Worm (Caenorhabditis elegans): ENCODE results near the gene sra-10.
A peak's percentile ranks its signal among the peaks of the same experiment; 100 is the strongest.
"Not testable (repeated sequence)": the region's sequence is repeated elsewhere in the genome, so short reads cannot be mapped to it uniquely, and the experiment has no call there.

The sra-10 gene

DNA sequence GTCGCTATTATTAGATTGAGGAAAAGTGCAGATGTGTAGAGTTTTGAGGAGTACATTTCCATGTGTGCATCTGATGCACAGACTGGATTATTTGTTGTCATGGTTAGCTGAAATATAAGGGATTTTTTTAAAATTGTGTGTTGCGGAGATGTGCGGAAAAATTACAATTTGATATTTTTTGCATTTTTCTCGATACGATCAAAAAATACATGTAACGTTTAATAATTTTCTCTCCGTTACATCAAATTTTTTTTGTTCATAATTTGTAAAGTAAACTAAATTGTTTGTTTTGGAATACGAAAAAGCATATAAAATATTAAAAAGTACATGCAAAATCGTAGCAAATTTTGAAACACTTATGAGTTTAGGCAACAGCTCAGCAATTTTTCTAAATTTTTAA lies 15.3 kb upstream of the sra-10 start, which contains the start of gene sra-11:
sra-11 (minus strand) TSS at position 101 of the 400 bp plus-strand sequence.
- TF ChIP-seq fkh-10 (GFP tag; optimal IDR thresholded peaks at IDR 0.05) (no peak), unc-3 (GFP tag; conservative IDR thresholded peaks at IDR 0.05) (no peak), unc-3 (tag; optimal IDR thresholded peaks at IDR 0.05) (no peak), elt-2 (tag; optimal IDR thresholded peaks at IDR 0.05) (no peak), ceh-6 (GFP tag; optimal IDR thresholded peaks at IDR 0.05) (no peak), sox-2 (GFP tag; IDR thresholded peaks at IDR 0.05) (no peak), che-1 (tag; optimal IDR thresholded peaks at IDR 0.05) (no peak), pros-1 (tag; optimal IDR thresholded peaks at IDR 0.05) (no peak), lin-11 (tag; optimal IDR thresholded peaks at IDR 0.05) (no peak), ceh-9 (tag; optimal IDR thresholded peaks at IDR 0.05) (no peak), ceh-48 (tag; optimal IDR thresholded peaks at IDR 0.05) (no peak), madf-2 (tag; optimal IDR thresholded peaks at IDR 0.05) (no peak), nhr-11 (tag; optimal IDR thresholded peaks at IDR 0.05) (no peak), unc-86 (tag; optimal IDR thresholded peaks at IDR 0.05) (no peak), ceh-14 (tag; optimal IDR thresholded peaks at IDR 0.05) (no peak), pax-1 (tag; optimal IDR thresholded peaks at IDR 0.05) (no peak), syd-9 (tag; optimal IDR thresholded peaks at IDR 0.05) (no peak), zip-5 (tag; optimal IDR thresholded peaks at IDR 0.05) (no peak), unc-55 (GFP tag; optimal IDR thresholded peaks at IDR 0.05) (no peak), npax-4 (tag; optimal IDR thresholded peaks at IDR 0.05) (no peak)

DNA sequence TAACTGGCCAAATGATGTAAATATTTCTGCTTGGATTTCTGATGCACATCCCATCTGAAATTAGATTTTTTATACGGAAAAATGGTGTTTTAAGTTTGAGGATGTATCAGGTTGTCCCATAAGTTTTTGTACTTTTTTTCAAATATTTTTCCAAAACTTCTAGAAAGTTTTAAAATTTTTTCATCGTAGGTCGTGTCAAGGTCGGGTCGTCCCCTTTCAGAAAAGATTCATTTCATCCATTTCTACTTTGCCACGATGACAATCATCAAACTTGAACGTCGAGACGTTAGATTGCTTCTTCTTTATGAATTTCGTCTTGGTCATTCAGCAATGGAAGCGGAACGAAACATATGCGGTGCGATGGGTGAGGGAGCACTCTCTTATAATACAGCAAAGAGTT lies 9.5 kb upstream of the sra-10 start, which contains the start of gene sra-12:
sra-12 (minus strand) TSS at position 101 of the 400 bp plus-strand sequence.
- not testable (repeated sequence) for TF ChIP-seq ref-2, odd-2, ahr-1 (tag; optimal IDR thresholded peaks at IDR 0.05)

DNA sequence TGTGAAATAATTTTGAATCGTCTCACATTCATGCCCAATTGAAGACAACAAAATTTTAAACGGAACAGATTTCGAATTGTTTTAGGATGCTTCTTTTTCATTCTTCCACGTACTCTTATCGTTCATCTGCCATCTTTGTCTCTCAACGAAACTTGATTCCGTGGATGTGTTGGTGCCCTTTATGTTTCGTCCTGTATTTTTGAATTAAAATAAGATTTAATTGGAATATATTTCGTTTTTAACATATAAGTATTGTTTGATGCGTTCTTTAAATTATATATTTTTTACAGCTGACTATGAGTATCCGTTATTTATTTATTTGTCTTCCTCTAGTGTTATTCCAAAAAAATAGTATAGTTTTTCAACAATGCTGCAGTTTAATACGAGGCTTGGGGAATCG lies 7.2 kb upstream of the sra-10 start, which contains the start of gene gly-1:
gly-1 (minus strand) TSS at position 101 of the 400 bp plus-strand sequence.
- TF ChIP-seq syd-9 (tag; optimal IDR thresholded peaks at IDR 0.05) (no peak), ref-2 (tag; optimal IDR thresholded peaks at IDR 0.05) (no peak), ceh-6 (GFP tag; optimal IDR thresholded peaks at IDR 0.05) (no peak), unc-86 (tag; optimal IDR thresholded peaks at IDR 0.05) (no peak), ceh-14 (tag; optimal IDR thresholded peaks at IDR 0.05) (no peak), tbx-7 (tag; optimal IDR thresholded peaks at IDR 0.05) (no peak), ceh-24 (tag; optimal IDR thresholded peaks at IDR 0.05) (no peak), ceh-45 (GFP tag; IDR thresholded peaks at IDR 0.05) (no peak), ztf-16 (tag; optimal IDR thresholded peaks at IDR 0.05) (no peak), mec-3 (tag; optimal IDR thresholded peaks at IDR 0.05; ENCODE audit: borderline replicate concordance) (no peak), che-1 (tag; optimal IDR thresholded peaks at IDR 0.05) (no peak), sox-2 (GFP tag; IDR thresholded peaks at IDR 0.05) (no peak), hlh-15 (tag; optimal IDR thresholded peaks at IDR 0.05) (no peak), rnt-1 (tag; optimal IDR thresholded peaks at IDR 0.05) (no peak), hlh-13 (GFP tag; optimal IDR thresholded peaks at IDR 0.05) (no peak), pha-4 (tag; optimal IDR thresholded peaks at IDR 0.05) (no peak), ceh-2 (tag; optimal IDR thresholded peaks at IDR 0.05) (no peak)

DNA sequence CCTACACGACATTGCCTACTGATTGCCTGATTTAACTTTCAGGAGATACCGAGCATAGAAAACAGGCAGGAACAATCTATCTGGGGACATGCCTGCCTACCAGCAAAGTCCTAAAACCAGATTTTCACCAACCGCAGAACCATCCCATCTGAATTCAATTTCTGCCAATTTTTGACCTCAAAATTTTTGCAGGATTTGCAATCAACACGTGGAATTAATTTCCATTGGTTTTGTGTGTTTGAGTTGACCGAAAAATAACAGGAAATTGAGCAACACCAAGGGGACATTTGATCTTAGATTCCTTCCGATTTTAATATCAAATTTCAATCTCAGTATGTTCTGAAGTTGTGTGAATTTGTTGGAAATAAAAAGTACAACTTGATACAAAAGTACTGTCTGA lies 4.1 kb upstream of the sra-10 start:
- TF ChIP-seq T23F11.4 (GFP tag; optimal IDR thresholded peaks at IDR 0.05): no peak
- no peak for TF ChIP-seq ceh-22 (tag; optimal IDR thresholded peaks at IDR 0.05)
- TF ChIP-seq ceh-2 (tag; optimal IDR thresholded peaks at IDR 0.05): no peak
- TF ChIP-seq mec-3 (tag; optimal IDR thresholded peaks at IDR 0.05; ENCODE audit: borderline replicate concordance): no peak
- no peak for TF ChIP-seq tbx-7 (tag; optimal IDR thresholded peaks at IDR 0.05)
- TF ChIP-seq unc-3 (GFP tag; conservative IDR thresholded peaks at IDR 0.05): no peak
- TF ChIP-seq unc-3 (tag; optimal IDR thresholded peaks at IDR 0.05): no peak

DNA sequence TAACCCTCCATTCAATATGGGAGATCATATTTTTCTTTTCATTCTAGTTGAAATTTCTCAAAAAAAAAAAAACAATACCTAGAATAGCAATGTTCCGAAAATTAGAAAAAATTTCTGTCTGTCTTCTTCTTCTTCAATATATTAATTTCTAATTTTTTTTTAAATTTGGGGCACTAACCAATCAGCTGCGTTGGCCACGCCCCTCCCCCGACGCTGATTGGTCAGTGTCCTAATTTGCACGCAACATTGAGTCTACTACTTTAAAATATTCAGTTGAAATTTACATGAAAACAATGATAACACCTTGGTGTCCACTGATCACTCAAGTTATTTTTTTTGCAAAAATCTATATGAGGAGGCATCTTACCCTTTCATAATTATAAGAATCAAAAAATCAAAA lies 1.1 kb upstream of the sra-10 start:
- TF ChIP-seq nfya-1 (tag; optimal IDR thresholded peaks at IDR 0.05): peak; percentile 85
- TF ChIP-seq fkh-10 (GFP tag; optimal IDR thresholded peaks at IDR 0.05): no peak
